Worm (Caenorhabditis elegans) whole organism, L3 larva: ENCODE results near the gene R09F10.5.

ENCODE experiments used
- R02D3.7 ChIP-seq: fragments of 150-350 bp; optimal IDR thresholded peaks from 2 replicates; lab custom pipeline; 2014; ENCODE audit warnings: missing biosample characterization, missing genetic modification characterization
- aly-2 ChIP-seq: fragments of 150-350 bp; optimal IDR thresholded peaks from 2 replicates; lab custom pipeline; 2014; ENCODE audit warnings: missing biosample characterization, missing genetic modification characterization
- ama-1 ChIP-seq: fragments of 150-350 bp; optimal IDR thresholded peaks from 2 replicates; lab custom pipeline; 2018
- ceh-16 ChIP-seq: sonication (generic microtip); optimal IDR thresholded peaks from 2 replicates; lab custom pipeline; 2017; ENCODE audit warnings: missing biosample characterization, missing genetic modification characterization
- ceh-28 ChIP-seq: fragments of 150-350 bp; optimal IDR thresholded peaks from 2 replicates; lab custom pipeline; 2014; ENCODE audit warnings: missing biosample characterization, missing genetic modification reagents, missing genetic modification characterization
- ceh-82 ChIP-seq: fragments of 150-350 bp; optimal IDR thresholded peaks from 2 replicates; lab custom pipeline; 2014; ENCODE audit warnings: missing biosample characterization, missing genetic modification characterization
- ceh-9 ChIP-seq: sonication (generic microtip); optimal IDR thresholded peaks from 2 replicates; lab custom pipeline; 2018; ENCODE audit warnings: missing biosample characterization, missing genetic modification characterization
- daf-12 ChIP-seq: fragments of 150-350 bp; optimal IDR thresholded peaks from 2 replicates; lab custom pipeline; 2014; ENCODE audit warnings: missing biosample characterization, missing genetic modification reagents, missing genetic modification characterization
- egl-27 ChIP-seq: sonication (generic microtip); optimal IDR thresholded peaks from 4 replicates; lab custom pipeline; 2017; ENCODE audit warnings: missing biosample characterization, missing genetic modification reagents, missing genetic modification characterization
- egl-5 ChIP-seq: fragments of 150-350 bp; optimal IDR thresholded peaks from 2 replicates; lab custom pipeline; 2017; ENCODE audit warnings: missing biosample characterization, missing genetic modification reagents, missing genetic modification characterization, inconsistent platforms
- elt-1 ChIP-seq: fragments of 150-350 bp; optimal IDR thresholded peaks from 2 replicates; lab custom pipeline; 2014; ENCODE audit warnings: missing biosample characterization, missing genetic modification characterization
- elt-2 ChIP-seq: sonication (generic microtip); optimal IDR thresholded peaks from 2 replicates; lab custom pipeline; 2016; ENCODE audit warnings: missing genetic modification reagents, mild to moderate bottlenecking, missing genetic modification characterization, missing compliant biosample characterization
- elt-3 ChIP-seq, 3 experiments: fragments of 150-350 bp in 1 of 3; sonication (generic microtip) in 2 of 3; optimal IDR thresholded peaks; 2 replicates in 2 of 3; 4 replicates in 1 of 3; lab custom pipeline; 2014 to 2017; ENCODE audit warnings: missing biosample characterization in 3 of 3, missing genetic modification characterization in 3 of 3
- eor-1 ChIP-seq, 2 experiments: fragments of 150-350 bp; optimal IDR thresholded peaks; 2 replicates each; lab custom pipeline; 2014 to 2018; ENCODE audit warnings: missing biosample characterization in 2 of 2, missing genetic modification characterization in 2 of 2
- fkh-2 ChIP-seq: fragments of 150-350 bp; optimal IDR thresholded peaks from 2 replicates; lab custom pipeline; 2014; ENCODE audit warnings: missing biosample characterization, missing genetic modification reagents, missing genetic modification characterization
- fos-1 ChIP-seq: fragments of 150-350 bp; optimal IDR thresholded peaks from 2 replicates; lab custom pipeline; 2014; ENCODE audit warnings: missing biosample characterization, missing genetic modification characterization
- hmg-11 ChIP-seq: sonication (generic microtip); optimal IDR thresholded peaks from 2 replicates; lab custom pipeline; 2016; ENCODE audit warnings: missing genetic modification characterization, missing compliant biosample characterization
- jun-1 ChIP-seq: fragments of 150-350 bp; optimal IDR thresholded peaks from 2 replicates; lab custom pipeline; 2014; ENCODE audit warnings: missing biosample characterization, missing genetic modification reagents, missing genetic modification characterization
- lin-39 ChIP-seq: fragments of 150-350 bp; optimal IDR thresholded peaks from 2 replicates; lab custom pipeline; 2018; ENCODE audit warnings: missing biosample characterization, missing genetic modification reagents, missing genetic modification characterization
- lsy-12 ChIP-seq: sonication (generic microtip); optimal IDR thresholded peaks from 2 replicates; lab custom pipeline; 2016; ENCODE audit warnings: mild to moderate bottlenecking, missing genetic modification characterization, missing compliant biosample characterization
- mdl-1 ChIP-seq: fragments of 150-350 bp; optimal IDR thresholded peaks from 2 replicates; lab custom pipeline; 2014; ENCODE audit warnings: missing biosample characterization, missing genetic modification characterization
- mml-1 ChIP-seq: fragments of 150-350 bp; sonication (generic microtip); optimal IDR thresholded peaks from 3 replicates; lab custom pipeline; 2014; ENCODE audit warnings: missing biosample characterization, missing genetic modification characterization
- nfya-1 ChIP-seq: sonication (generic microtip); optimal IDR thresholded peaks from 2 replicates; lab custom pipeline; 2017; ENCODE audit warnings: missing genetic modification characterization, mild to moderate bottlenecking, missing compliant biosample characterization, antibody characterized with exemption, moderate library complexity; ENCODE audit not compliant: insufficient read depth
- nhr-11 ChIP-seq: fragments of 150-350 bp; optimal IDR thresholded peaks from 2 replicates; lab custom pipeline; 2014; ENCODE audit warnings: missing biosample characterization, missing genetic modification characterization
- nhr-12 ChIP-seq: fragments of 150-350 bp; optimal IDR thresholded peaks from 2 replicates; lab custom pipeline; 2014; ENCODE audit warnings: missing biosample characterization, missing genetic modification characterization
- nhr-23 ChIP-seq: fragments of 150-350 bp; optimal IDR thresholded peaks from 2 replicates; lab custom pipeline; 2014; ENCODE audit warnings: missing biosample characterization, missing genetic modification reagents, missing genetic modification characterization
- nhr-237 ChIP-seq: fragments of 150-350 bp; optimal IDR thresholded peaks from 2 replicates; lab custom pipeline; 2014; ENCODE audit warnings: missing biosample characterization, missing genetic modification characterization
- nhr-25 ChIP-seq: sonication (generic microtip); optimal IDR thresholded peaks from 2 replicates; lab custom pipeline; 2017; ENCODE audit warnings: missing biosample characterization, missing genetic modification characterization
- nhr-28 ChIP-seq: fragments of 150-350 bp; optimal IDR thresholded peaks from 2 replicates; lab custom pipeline; 2014; ENCODE audit warnings: missing biosample characterization, missing genetic modification characterization
- nhr-43 ChIP-seq: sonication (generic microtip); optimal IDR thresholded peaks from 2 replicates; lab custom pipeline; 2016; ENCODE audit warnings: mild to moderate bottlenecking, missing genetic modification characterization, missing compliant biosample characterization; ENCODE audit not compliant: poor library complexity, severe bottlenecking
- nhr-67 ChIP-seq: fragments of 150-350 bp; optimal IDR thresholded peaks from 2 replicates; lab custom pipeline; 2014; ENCODE audit warnings: missing biosample characterization, missing genetic modification characterization
- nhr-76 ChIP-seq: fragments of 150-350 bp; sonication (generic microtip); optimal IDR thresholded peaks from 5 replicates; lab custom pipeline; 2014; ENCODE audit warnings: missing biosample characterization, missing genetic modification characterization
- nhr-77 ChIP-seq: fragments of 150-350 bp; optimal IDR thresholded peaks from 2 replicates; lab custom pipeline; 2014; ENCODE audit warnings: missing biosample characterization, missing genetic modification characterization
- pqm-1 ChIP-seq: fragments of 150-350 bp; optimal IDR thresholded peaks from 2 replicates; lab custom pipeline; 2017; ENCODE audit warnings: missing biosample characterization, missing genetic modification characterization, inconsistent platforms
- sea-2 ChIP-seq: fragments of 150-350 bp; sonication (generic microtip); optimal IDR thresholded peaks from 4 replicates; lab custom pipeline; 2014; ENCODE audit warnings: missing biosample characterization, missing genetic modification reagents, missing genetic modification characterization
- skn-1 ChIP-seq: fragments of 150-350 bp; optimal IDR thresholded peaks from 2 replicates; lab custom pipeline; 2014; ENCODE audit warnings: missing biosample characterization, missing genetic modification characterization
- snpc-4 ChIP-seq: fragments of 150-350 bp; optimal IDR thresholded peaks from 2 replicates; lab custom pipeline; 2014; ENCODE audit warnings: missing biosample characterization, missing genetic modification characterization
- tbx-2 ChIP-seq: sonication (generic microtip); optimal IDR thresholded peaks from 2 replicates; lab custom pipeline; 2016; ENCODE audit warnings: mild to moderate bottlenecking, missing genetic modification characterization, missing compliant biosample characterization
- unc-39 ChIP-seq: sonication (generic microtip); optimal IDR thresholded peaks from 4 replicates; lab custom pipeline; 2017; ENCODE audit warnings: missing biosample characterization, missing genetic modification characterization
- unc-62 ChIP-seq: fragments of 150-350 bp; sonication (generic microtip); optimal IDR thresholded peaks from 4 replicates; lab custom pipeline; 2014; ENCODE audit warnings: missing biosample characterization, missing genetic modification reagents, missing genetic modification characterization
- ztf-11 ChIP-seq: fragments of 150-350 bp; optimal IDR thresholded peaks from 2 replicates; lab custom pipeline; 2014; ENCODE audit warnings: missing biosample characterization, missing genetic modification characterization
- ztf-4 ChIP-seq: fragments of 150-350 bp; optimal IDR thresholded peaks from 2 replicates; lab custom pipeline; 2014; ENCODE audit warnings: missing biosample characterization, missing genetic modification characterization

The R09F10.5 gene

DNA sequence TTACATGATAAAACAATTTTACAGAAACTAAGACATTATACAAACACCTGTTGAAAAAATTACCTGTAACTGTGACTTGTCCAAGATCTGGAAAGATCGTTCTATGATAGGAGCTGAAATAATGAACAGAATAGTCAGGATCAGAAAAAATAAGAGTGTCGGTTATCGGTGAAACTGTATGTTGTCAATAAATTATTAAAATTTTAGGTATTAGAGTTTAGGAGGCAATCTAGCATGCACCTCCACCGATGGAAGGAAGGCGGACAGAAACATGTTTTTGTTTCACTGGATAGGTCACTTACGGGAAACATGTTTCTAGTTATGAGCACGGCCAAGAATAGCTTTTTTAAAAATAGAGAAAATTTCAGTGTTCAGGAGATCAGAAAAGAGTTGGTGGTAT, 7.9 kb downstream of the R09F10.5 start, which contains the start of gene ced-13:
TSS of gene ced-13 (minus strand) at position 101 of the 400 bp plus-strand sequence.
- TF ChIP-seq R02D3.7 (no peak), elt-2 (tag; lab: Kevin White, UChicago) (no peak), nhr-11 (tag; lab: Kevin White, UChicago) (no peak), egl-27 (no peak), daf-12 (tag; lab: Kevin White, UChicago) (no peak), mml-1 (tag; lab: Kevin White, UChicago) (no peak), skn-1 (tag; lab: Kevin White, UChicago) (no peak), mdl-1 (tag; lab: Kevin White, UChicago) (no peak), ztf-11 (tag; lab: Kevin White, UChicago) (no peak), nhr-77 (tag; lab: Kevin White, UChicago) (no peak), lsy-12 (tag; lab: Kevin White, UChicago) (no peak), nfya-1 (no peak), hmg-11 (tag; lab: Kevin White, UChicago) (no peak), unc-39 (tag; lab: Kevin White, UChicago) (no peak), eor-1 (tag; optimal IDR thresholded peaks at IDR 0.05; lab: Kevin White, UChicago) (no peak)

DNA sequence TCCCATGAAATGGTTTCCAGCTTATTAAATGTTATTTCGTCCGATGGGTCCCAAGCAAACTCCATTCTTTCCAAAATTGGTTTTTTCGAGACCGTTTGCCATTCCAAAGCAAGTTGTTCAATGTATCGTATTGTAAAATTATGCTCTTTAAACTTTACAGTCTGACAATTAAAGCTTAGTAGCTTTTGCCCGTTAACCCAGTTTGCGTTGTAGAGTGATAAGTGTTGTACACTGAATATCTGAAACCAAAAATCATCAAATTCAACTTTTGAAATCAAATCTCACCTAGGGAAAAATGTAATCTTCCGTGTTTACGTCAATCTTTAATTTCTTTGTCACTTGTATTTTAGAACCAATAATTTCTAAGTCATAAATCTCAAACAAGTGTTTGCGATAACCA, 10.2 kb downstream of the R09F10.5 start:
- TF ChIP-seq pqm-1 (tag; lab: Kevin White, UChicago) (no peak), elt-2 (tag; lab: Kevin White, UChicago) (no peak), lin-39 (tag; lab: Kevin White, UChicago) (no peak), elt-1 (tag; lab: Kevin White, UChicago) (no peak), jun-1 (tag; lab: Kevin White, UChicago) (no peak), nhr-11 (tag; lab: Kevin White, UChicago) (no peak)

DNA sequence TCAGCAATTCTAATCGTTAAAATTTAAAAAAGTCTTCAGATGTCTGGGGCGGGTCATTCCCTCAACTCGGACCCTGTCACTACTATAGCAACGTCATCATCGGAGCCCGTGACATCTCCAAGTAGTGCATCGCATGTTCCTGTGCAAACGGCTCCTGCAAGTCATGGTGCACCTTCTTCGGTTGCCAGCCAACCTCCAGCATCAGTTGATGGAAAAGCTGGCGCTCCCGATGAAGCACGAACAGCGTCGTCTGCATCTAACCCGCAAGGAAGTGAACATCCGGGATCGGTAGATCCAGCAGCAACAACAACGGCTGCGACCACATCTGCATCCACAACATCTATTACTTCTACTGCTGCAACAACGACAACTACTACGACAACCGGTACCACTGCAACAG, 12.9 kb downstream of the R09F10.5 start, which contains the start of gene R09F10.3:
TSS of gene R09F10.3 (plus strand) at position 40 of the 400 bp plus-strand sequence.
- TF ChIP-seq egl-5 (no peak), snpc-4 (tag; lab: Kevin White, UChicago) (no peak), skn-1 (tag; lab: Kevin White, UChicago) (no peak), nhr-12 (tag; lab: Kevin White, UChicago) (no peak), pqm-1 (tag; lab: Kevin White, UChicago) (no peak), ceh-82 (tag; lab: Kevin White, UChicago) (no peak), nhr-43 (no peak), sea-2 (no peak), ceh-16 (no peak), nhr-76 (tag; lab: Kevin White, UChicago) (no peak), ztf-11 (tag; lab: Kevin White, UChicago) (no peak), elt-2 (tag; lab: Kevin White, UChicago) (no peak), nhr-77 (tag; lab: Kevin White, UChicago) (no peak), elt-3 (tag; optimal IDR thresholded peaks at IDR 0.05; lab: Kevin White, UChicago) (no peak), nhr-237 (tag; lab: Kevin White, UChicago) (no peak), unc-39 (tag; lab: Kevin White, UChicago) (no peak), fos-1 (tag; lab: Kevin White, UChicago) (no peak), unc-62 (no peak)

DNA sequence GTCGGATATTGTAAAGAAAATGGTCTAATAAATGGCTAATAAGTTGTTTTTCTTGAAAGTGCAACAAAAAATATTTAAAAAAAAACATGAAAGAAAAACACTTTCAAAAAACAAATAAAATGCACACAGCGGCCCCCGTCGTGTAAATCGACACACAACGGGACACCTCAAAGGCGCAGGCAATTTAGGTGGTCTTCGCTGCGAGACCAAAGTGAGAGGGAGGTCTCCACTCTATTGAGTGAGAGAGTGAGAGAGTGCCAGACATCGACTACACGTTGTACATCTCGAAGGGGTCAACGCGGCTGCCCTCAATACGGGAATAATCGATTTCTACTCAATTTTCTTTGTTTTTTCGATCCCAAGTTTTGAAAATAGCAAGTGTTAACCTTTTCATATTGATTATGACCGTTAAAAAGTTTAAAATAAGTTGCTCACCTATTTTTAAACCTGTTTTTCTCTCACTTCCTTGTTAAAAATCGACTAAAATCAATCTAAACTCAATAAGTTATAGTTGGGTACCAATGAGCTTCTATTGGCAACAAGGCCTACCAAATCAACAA, 20.7 kb downstream of the R09F10.5 start, which contains the start of gene sec-16A.2:
TSS of gene sec-16A.2 (plus strand) at position 510 of the 560 bp plus-strand sequence.
- TF ChIP-seq ztf-4 (tag; lab: Kevin White, UChicago), result no peak
- TF ChIP-seq elt-3 (tag; optimal IDR thresholded peaks at IDR 0.05; lab: Kevin White, UChicago), result no peak
- TF ChIP-seq nhr-23 (tag; lab: Kevin White, UChicago), result peak; percentile 79
- peak; percentile 80 for TF ChIP-seq nhr-25 (tag; lab: Kevin White, UChicago)
- no peak for TF ChIP-seq unc-62
- no peak for TF ChIP-seq ztf-11 (tag; lab: Kevin White, UChicago)
- peak; percentile 57 for TF ChIP-seq snpc-4 (tag; lab: Kevin White, UChicago)
- no peak for TF ChIP-seq unc-39 (tag; lab: Kevin White, UChicago)
- no peak for TF ChIP-seq eor-1 (tag; optimal IDR thresholded peaks at IDR 0.05; lab: Kevin White, UChicago)
- TF ChIP-seq lsy-12 (tag; lab: Kevin White, UChicago), result no peak
- peak; percentile 64 for TF ChIP-seq R02D3.7
- no peak for TF ChIP-seq fkh-2
- TF ChIP-seq nhr-28 (tag; lab: Kevin White, UChicago), result no peak
- peak; percentile 53 for TF ChIP-seq elt-2 (tag; lab: Kevin White, UChicago)
- TF ChIP-seq ceh-28 (tag; lab: Kevin White, UChicago), result peak; percentile 49
- TF ChIP-seq daf-12 (tag; lab: Kevin White, UChicago), result no peak
- no peak for TF ChIP-seq mml-1 (tag; lab: Kevin White, UChicago)
- no peak for TF ChIP-seq nhr-67 (tag; lab: Kevin White, UChicago)
- no peak for TF ChIP-seq sea-2
- TF ChIP-seq lin-39 (tag; lab: Kevin White, UChicago), result peak; percentile 97
- TF ChIP-seq ceh-9 (tag; lab: Kevin White, UChicago), result no peak
- TF ChIP-seq hmg-11 (tag; lab: Kevin White, UChicago), result peak; percentile 70
- no peak for TF ChIP-seq ama-1
- TF ChIP-seq skn-1 (tag; lab: Kevin White, UChicago), result no peak
- no peak for TF ChIP-seq nhr-77 (tag; lab: Kevin White, UChicago)
- TF ChIP-seq nhr-11 (tag; lab: Kevin White, UChicago), result peak; percentile 15
- no peak for TF ChIP-seq ceh-82 (tag; lab: Kevin White, UChicago)
- TF ChIP-seq fos-1 (tag; lab: Kevin White, UChicago), result no peak
- no peak for TF ChIP-seq tbx-2 (tag; lab: Kevin White, UChicago)
- TF ChIP-seq ceh-16, result no peak
- no peak for TF ChIP-seq nhr-237 (tag; lab: Kevin White, UChicago)
- no peak for TF ChIP-seq aly-2 (tag; lab: Kevin White, UChicago)
- peak; percentile 27 for TF ChIP-seq nhr-43
- no peak for TF ChIP-seq jun-1 (tag; lab: Kevin White, UChicago)
